Worm (Caenorhabditis elegans): Measurements from ENCODE around the gene sfxn-5.

sfxn-5 gene

DNA sequence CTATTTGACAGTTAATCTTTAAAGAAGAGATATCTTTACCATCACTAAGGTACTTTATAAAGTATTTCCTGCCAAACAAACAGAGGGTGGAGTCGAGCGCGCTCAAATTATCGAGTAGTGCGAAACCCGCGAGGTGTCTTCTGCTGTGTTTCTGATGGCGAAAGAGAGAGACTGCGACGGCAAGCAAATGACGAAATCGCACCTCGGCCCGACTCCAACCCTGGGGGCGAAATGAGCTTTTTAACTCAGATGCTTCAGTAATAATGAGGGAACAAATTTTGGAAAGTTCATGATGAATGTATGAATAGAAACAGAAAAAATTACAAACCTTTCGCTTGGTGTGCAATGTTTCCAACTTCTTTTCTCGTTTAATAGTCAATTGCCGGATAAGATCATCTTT is 13.3 kb downstream of the sfxn-5 start:
- TF ChIP-seq ama-1 (optimal IDR thresholded peaks at IDR 0.05) (peak; percentile 66), ceh-36 (tag; optimal IDR thresholded peaks at IDR 0.05) (no peak), hmg-4 (GFP tag; optimal IDR thresholded peaks at IDR 0.05) (peak; percentile 20)

DNA sequence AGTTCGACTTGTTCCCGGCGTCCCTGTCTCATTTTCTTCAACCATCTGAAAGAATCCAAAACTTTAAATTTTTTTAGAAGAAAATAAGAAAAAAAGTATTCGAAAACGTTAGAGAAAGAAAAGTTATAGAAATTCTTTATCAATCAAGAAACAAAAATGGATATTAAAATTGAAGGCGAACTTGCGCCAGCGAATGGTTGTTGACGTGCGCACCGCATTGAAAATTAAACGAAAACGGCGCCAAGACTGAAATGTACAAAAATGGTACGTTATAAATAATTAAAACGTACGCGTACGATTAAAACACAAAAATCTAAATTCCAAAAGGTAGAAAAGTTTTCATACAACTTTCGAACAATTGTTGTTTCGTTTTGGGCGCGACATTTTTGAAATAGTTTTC is 18.0 kb downstream of the sfxn-5 start, which contains the start of gene K02C4.3:
Gene K02C4.3, minus strand, starts transcription at position 51 of the 400 bp plus-strand sequence.
- TF ChIP-seq F13C5.2 (tag; optimal IDR thresholded peaks at IDR 0.05) (no peak), B0310.2 (tag; optimal IDR thresholded peaks at IDR 0.05) (no peak), ceh-13 (GFP tag; optimal IDR thresholded peaks at IDR 0.05) (no peak), tbx-37 (GFP tag; conservative IDR thresholded peaks at IDR 0.05) (no peak), hmg-4 (GFP tag; optimal IDR thresholded peaks at IDR 0.05) (no peak), tra-4 (tag; optimal IDR thresholded peaks at IDR 0.05) (no peak), hnd-1 (tag; optimal IDR thresholded peaks at IDR 0.05) (no peak), tbx-11 (GFP tag; IDR thresholded peaks at IDR 0.05) (no peak), ceh-36 (tag; optimal IDR thresholded peaks at IDR 0.05) (no peak), aly-1 (tag; optimal IDR thresholded peaks at IDR 0.05) (no peak), pes-1 (GFP tag; IDR thresholded peaks at IDR 0.05) (no peak), ets-7 (tag; optimal IDR thresholded peaks at IDR 0.05) (no peak), hmbx-1 (tag; optimal IDR thresholded peaks at IDR 0.05) (no peak), ama-1 (optimal IDR thresholded peaks at IDR 0.05) (no peak), sea-1 (GFP tag; conservative IDR thresholded peaks at IDR 0.05) (no peak), flt-1 (GFP tag; IDR thresholded peaks at IDR 0.05) (no peak), scrt-1 (GFP tag; IDR thresholded peaks at IDR 0.05) (no peak)

DNA sequence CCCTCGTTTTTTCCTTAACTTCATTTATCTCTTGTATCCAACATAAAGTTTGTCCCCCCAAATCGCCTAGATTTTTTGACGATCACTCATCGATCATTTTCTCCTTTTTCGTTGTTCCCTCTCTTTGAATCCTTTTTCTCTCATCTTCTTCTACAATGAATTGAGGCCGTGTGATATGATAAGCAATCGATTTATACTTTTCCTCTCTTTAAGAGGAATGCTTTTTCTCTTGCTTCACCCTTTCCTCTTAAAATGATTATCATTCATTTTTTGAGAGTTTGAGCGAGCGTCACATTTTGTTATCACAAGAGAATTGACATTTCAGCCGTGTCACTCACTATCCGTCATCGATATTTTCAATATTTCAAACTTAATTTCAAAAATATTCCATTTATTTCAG is 26.8 kb downstream of the sfxn-5 start, which contains the start of gene K02C4.5:
Gene K02C4.5, plus strand, starts transcription at position 395 of the 400 bp plus-strand sequence.
- TF ChIP-seq sea-1 (GFP tag; conservative IDR thresholded peaks at IDR 0.05) = no peak
- no peak for TF ChIP-seq F13C5.2 (tag; optimal IDR thresholded peaks at IDR 0.05)

DNA sequence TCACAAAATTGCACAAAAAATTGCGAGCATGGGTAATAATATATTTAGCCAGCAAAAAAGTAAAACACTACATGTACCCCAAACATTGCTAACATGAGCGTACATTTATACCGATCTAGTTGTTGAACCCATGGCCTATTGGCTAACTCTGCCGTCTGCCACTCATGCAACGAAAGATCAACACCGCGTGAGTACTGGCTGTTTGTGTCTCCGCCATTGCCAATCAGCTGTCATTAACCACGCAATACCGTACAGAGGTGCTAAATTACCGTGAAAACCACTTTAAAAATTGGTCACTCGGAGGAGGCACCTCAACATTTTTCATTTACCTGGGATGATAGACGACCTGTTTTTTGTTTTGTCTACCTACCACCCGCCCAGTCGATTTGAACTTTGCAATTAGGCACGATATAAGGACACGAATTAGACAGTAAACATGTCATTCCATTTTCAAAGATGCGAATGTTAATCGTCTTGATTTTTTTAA is 29.5 kb downstream of the sfxn-5 start, which contains the start of gene K02C4.2:
Gene K02C4.2, plus strand, starts transcription at position 437 of the 487 bp plus-strand sequence.
- peak; percentile 75 for TF ChIP-seq tbx-11 (GFP tag; IDR thresholded peaks at IDR 0.05)
- no peak; the same call in 1 of the 2 replicates for TF ChIP-seq pes-1 (GFP tag; IDR thresholded peaks at IDR 0.05)
- TF ChIP-seq hmg-4 (GFP tag; optimal IDR thresholded peaks at IDR 0.05) = peak; percentile 89
- TF ChIP-seq scrt-1 (GFP tag; IDR thresholded peaks at IDR 0.05) = peak; percentile 80
- peak; percentile 44 for TF ChIP-seq ceh-36 (tag; optimal IDR thresholded peaks at IDR 0.05)
- TF ChIP-seq hmbx-1 (tag; optimal IDR thresholded peaks at IDR 0.05) = peak; percentile 22
- TF ChIP-seq sea-1 (GFP tag; conservative IDR thresholded peaks at IDR 0.05) = peak; percentile 81
- peak; percentile 59 for TF ChIP-seq ceh-13 (GFP tag; optimal IDR thresholded peaks at IDR 0.05)
- TF ChIP-seq aly-1 (tag; optimal IDR thresholded peaks at IDR 0.05) = peak; percentile 81
- TF ChIP-seq hnd-1 (tag; optimal IDR thresholded peaks at IDR 0.05) = peak; percentile 51
- peak; percentile 22 for TF ChIP-seq F13C5.2 (tag; optimal IDR thresholded peaks at IDR 0.05)
- peak; percentile 79 for TF ChIP-seq flt-1 (GFP tag; IDR thresholded peaks at IDR 0.05)
- TF ChIP-seq ama-1 (optimal IDR thresholded peaks at IDR 0.05) = no peak
- TF ChIP-seq tbx-37 (GFP tag; conservative IDR thresholded peaks at IDR 0.05) = peak; percentile 69
- TF ChIP-seq ets-7 (tag; optimal IDR thresholded peaks at IDR 0.05) = no peak
- TF ChIP-seq B0310.2 (tag; optimal IDR thresholded peaks at IDR 0.05) = peak; percentile 26
- peak; percentile 42 for TF ChIP-seq tra-4 (tag; optimal IDR thresholded peaks at IDR 0.05)

DNA sequence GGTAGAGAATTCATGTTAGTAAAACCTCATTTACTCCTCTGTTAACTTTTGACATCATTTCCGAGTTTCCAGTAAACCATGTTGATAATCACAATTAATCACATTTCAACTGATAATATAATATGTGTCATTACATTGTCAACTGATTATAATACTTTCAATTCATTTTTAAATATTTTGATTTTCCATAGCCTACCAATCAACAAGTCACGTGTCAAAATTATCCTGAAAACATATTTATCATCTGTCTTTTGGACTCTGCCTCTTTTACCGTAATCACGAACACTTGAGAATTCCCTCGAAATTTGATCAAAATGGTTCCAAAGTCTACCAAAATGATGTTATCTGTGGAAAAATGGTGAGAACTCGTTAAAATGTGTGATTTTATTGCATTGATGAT is 30.8 kb downstream of the sfxn-5 start:
- no peak for TF ChIP-seq pes-1 (GFP tag; IDR thresholded peaks at IDR 0.05)

DNA sequence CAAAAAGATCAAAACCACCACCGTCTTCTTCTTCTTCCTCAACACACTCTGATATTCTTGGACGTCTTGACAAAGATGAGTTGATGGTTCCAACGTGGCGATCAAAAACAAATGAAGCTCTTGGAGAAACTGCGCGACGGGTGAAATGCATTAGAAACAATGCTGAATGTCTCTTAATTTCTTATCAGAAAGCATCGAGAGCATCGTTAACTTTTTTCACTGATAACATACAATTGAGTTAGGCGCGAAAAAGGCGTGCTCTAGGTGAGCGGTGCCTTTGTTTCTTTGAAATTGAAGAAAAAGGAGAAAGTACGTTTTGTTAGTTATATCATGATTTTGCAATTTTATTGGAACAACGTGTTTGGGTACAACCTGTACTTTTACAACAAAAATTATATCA is 31.6 kb downstream of the sfxn-5 start, which contains the start of gene gpcp-2:
Gene gpcp-2, minus strand, starts transcription at position 153 of the 400 bp plus-strand sequence.
- TF ChIP-seq tbx-37 (GFP tag; conservative IDR thresholded peaks at IDR 0.05) = no peak
- no peak for TF ChIP-seq ceh-36 (tag; optimal IDR thresholded peaks at IDR 0.05)
- no peak for TF ChIP-seq tra-4 (tag; optimal IDR thresholded peaks at IDR 0.05)
- TF ChIP-seq pes-1 (GFP tag; IDR thresholded peaks at IDR 0.05) = no peak
- TF ChIP-seq scrt-1 (GFP tag; IDR thresholded peaks at IDR 0.05) = no peak
- no peak for TF ChIP-seq sea-1 (GFP tag; conservative IDR thresholded peaks at IDR 0.05)
- no peak for TF ChIP-seq F13C5.2 (tag; optimal IDR thresholded peaks at IDR 0.05)
- TF ChIP-seq flt-1 (GFP tag; IDR thresholded peaks at IDR 0.05) = no peak
- no peak for TF ChIP-seq hmg-4 (GFP tag; optimal IDR thresholded peaks at IDR 0.05)
- no peak for TF ChIP-seq ama-1 (optimal IDR thresholded peaks at IDR 0.05)
- TF ChIP-seq hnd-1 (tag; optimal IDR thresholded peaks at IDR 0.05) = no peak
- no peak for TF ChIP-seq ets-7 (tag; optimal IDR thresholded peaks at IDR 0.05)
- TF ChIP-seq B0310.2 (tag; optimal IDR thresholded peaks at IDR 0.05) = no peak
- TF ChIP-seq hmbx-1 (tag; optimal IDR thresholded peaks at IDR 0.05) = no peak
- no peak for TF ChIP-seq aly-1 (tag; optimal IDR thresholded peaks at IDR 0.05)
- no peak for TF ChIP-seq ceh-13 (GFP tag; optimal IDR thresholded peaks at IDR 0.05)
- no peak for TF ChIP-seq tbx-11 (GFP tag; IDR thresholded peaks at IDR 0.05)

DNA sequence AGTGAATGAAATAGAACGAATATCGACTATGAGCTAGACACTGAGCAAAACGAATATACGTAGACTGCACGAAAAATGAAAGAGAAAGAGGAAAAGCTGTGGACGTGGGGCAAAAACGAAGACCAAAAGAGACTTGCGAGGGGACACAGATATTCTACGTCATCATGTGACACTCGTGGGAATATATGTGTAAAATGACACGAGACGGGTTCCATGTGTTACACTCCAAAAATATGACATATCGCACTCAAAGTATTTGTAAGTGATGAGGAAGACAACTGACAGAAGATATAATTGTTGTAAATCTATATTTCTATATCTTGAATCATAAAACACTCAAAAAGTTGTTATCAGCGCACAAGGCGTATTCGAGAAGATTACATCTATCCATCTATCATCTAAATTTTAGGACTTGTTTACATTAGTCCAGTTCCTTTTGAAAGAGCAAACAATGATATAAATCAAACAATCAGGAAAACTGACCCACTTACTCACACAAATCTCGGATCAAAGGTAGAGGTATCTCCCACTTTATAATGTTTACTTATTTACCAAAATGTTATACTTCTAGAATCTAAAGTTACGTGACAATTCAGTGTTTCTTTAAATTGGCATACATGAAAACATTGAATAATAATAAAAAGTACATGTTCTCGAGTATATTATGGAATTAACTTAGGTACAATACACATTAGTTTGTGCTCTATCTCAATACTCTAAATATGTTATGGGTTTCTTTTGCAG is 32.9 kb downstream of the sfxn-5 start:
- no peak for TF ChIP-seq ets-7 (tag; optimal IDR thresholded peaks at IDR 0.05)
- no peak for TF ChIP-seq tbx-11 (GFP tag; IDR thresholded peaks at IDR 0.05)
- no peak for TF ChIP-seq hmg-4 (GFP tag; optimal IDR thresholded peaks at IDR 0.05)
- TF ChIP-seq B0310.2 (tag; optimal IDR thresholded peaks at IDR 0.05) = no peak
- no peak for TF ChIP-seq flt-1 (GFP tag; IDR thresholded peaks at IDR 0.05)
- TF ChIP-seq pes-1 (GFP tag; IDR thresholded peaks at IDR 0.05) = no peak
- TF ChIP-seq hnd-1 (tag; optimal IDR thresholded peaks at IDR 0.05) = no peak

Measured in whole organism, early embryonic.